Worm (Caenorhabditis elegans): ENCODE data around the gene glrx-5.
A peak's percentile ranks its signal among the peaks of the same experiment; 100 is the strongest.
"Not testable (repeated sequence)": the region's sequence is repeated elsewhere in the genome, so short reads cannot be mapped to it uniquely, and the experiment has no call there.

Gene glrx-5

ce11 chrIII:12388106-12388505, 14.4 kb upstream of the glrx-5 start:
- TF ChIP-seq sem-2 (GFP tag; optimal IDR thresholded peaks at IDR 0.05) = no peak
- no peak for TF ChIP-seq pha-4 (tag; optimal IDR thresholded peaks at IDR 0.05)
- no peak for TF ChIP-seq ces-1 (GFP tag; optimal IDR thresholded peaks at IDR 0.05)
- no peak for TF ChIP-seq nhr-76 (tag; optimal IDR thresholded peaks at IDR 0.05)
- no peak for TF ChIP-seq mls-2 (tag; optimal IDR thresholded peaks at IDR 0.05)
- no peak for TF ChIP-seq elt-3 (tag; optimal IDR thresholded peaks at IDR 0.05)
- no peak for TF ChIP-seq nhr-12 (tag; optimal IDR thresholded peaks at IDR 0.05)
- no peak for TF ChIP-seq bed-3 (GFP tag; optimal IDR thresholded peaks at IDR 0.05)
- TF ChIP-seq sptf-1 (tag; optimal IDR thresholded peaks at IDR 0.05) = no peak
- TF ChIP-seq blmp-1 (tag; optimal IDR thresholded peaks at IDR 0.05) = no peak
- no peak for TF ChIP-seq unc-120 (tag; optimal IDR thresholded peaks at IDR 0.05; ENCODE audit: poor library complexity, severe bottlenecking)
- no peak for TF ChIP-seq unc-39 (tag; optimal IDR thresholded peaks at IDR 0.05)
- TF ChIP-seq ztf-11 (tag; optimal IDR thresholded peaks at IDR 0.05) = no peak
- TF ChIP-seq zip-8 (tag; optimal IDR thresholded peaks at IDR 0.05) = no peak
- no peak for TF ChIP-seq cnd-1 (tag; optimal IDR thresholded peaks at IDR 0.05)

ce11 chrIII:12386597-12386996, 12.9 kb upstream of the glrx-5 start, which contains the start of gene Y49E10.30:
Gene Y49E10.30, plus strand, starts transcription at chrIII:12386897.
- TF ChIP-seq ceh-83 (GFP tag; optimal IDR thresholded peaks at IDR 0.05); unc-39 (tag; optimal IDR thresholded peaks at IDR 0.05); unc-62 (GFP tag; optimal IDR thresholded peaks at IDR 0.05): not testable (repeated sequence)

ce11 chrIII:12383709-12384108, 10.1 kb upstream of the glrx-5 start, which contains the start of gene Y49E10.4:
Gene Y49E10.4, minus strand, starts transcription at chrIII:12383809.
- not testable (repeated sequence) for TF ChIP-seq zip-8, snpc-4, lsy-2 (tag; optimal IDR thresholded peaks at IDR 0.05)

- TF ChIP-seq elt-3 (tag; optimal IDR thresholded peaks at IDR 0.05) = no peak
- TF ChIP-seq nhr-237 (tag; optimal IDR thresholded peaks at IDR 0.05) = peak; percentile 38
- peak; percentile 29 for TF ChIP-seq lsy-2 (tag; optimal IDR thresholded peaks at IDR 0.05)
These were observed 3.6 kb upstream of the glrx-5 start, which contains the start of gene pph-4.2 for ce11 chrIII:12377198-12377662. Gene pph-4.2, minus strand, starts transcription at chrIII:12377248.

ce11 chrIII:12375614-12376013, 2.0 kb upstream of the glrx-5 start:
- TF ChIP-seq mep-1 (tag; optimal IDR thresholded peaks at IDR 0.05) (no peak), unc-62 (GFP tag; optimal IDR thresholded peaks at IDR 0.05) (no peak), ceh-83 (GFP tag; optimal IDR thresholded peaks at IDR 0.05) (no peak), unc-39 (tag; optimal IDR thresholded peaks at IDR 0.05) (no peak), mab-5 (tag; optimal IDR thresholded peaks at IDR 0.05) (no peak), snpc-4 (tag; optimal IDR thresholded peaks at IDR 0.05) (no peak), tbx-8 (GFP tag; optimal IDR thresholded peaks at IDR 0.05) (no peak), blmp-1 (tag; optimal IDR thresholded peaks at IDR 0.05) (no peak), sptf-1 (tag; optimal IDR thresholded peaks at IDR 0.05) (no peak), elt-1 (tag; optimal IDR thresholded peaks at IDR 0.05; ENCODE audit: borderline replicate concordance, insufficient read depth) (no peak), M03D4.4 (tag; optimal IDR thresholded peaks at IDR 0.05) (no peak), lsy-2 (tag; optimal IDR thresholded peaks at IDR 0.05) (no peak), sem-2 (GFP tag; optimal IDR thresholded peaks at IDR 0.05) (no peak), ztf-11 (tag; optimal IDR thresholded peaks at IDR 0.05) (no peak), nhr-28 (tag; optimal IDR thresholded peaks at IDR 0.05) (no peak), nhr-12 (tag; optimal IDR thresholded peaks at IDR 0.05) (no peak), lin-13 (tag; optimal IDR thresholded peaks at IDR 0.05) (no peak)

ce11 chrIII:12373306-12373705, 351 bp downstream of the glrx-5 start:
- TF ChIP-seq lin-13 (tag; optimal IDR thresholded peaks at IDR 0.05) (no peak), nhr-76 (tag; optimal IDR thresholded peaks at IDR 0.05) (no peak), M03D4.4 (tag; optimal IDR thresholded peaks at IDR 0.05) (no peak), unc-39 (tag; optimal IDR thresholded peaks at IDR 0.05) (no peak), pha-4 (tag; optimal IDR thresholded peaks at IDR 0.05) (no peak), nhr-237 (tag; optimal IDR thresholded peaks at IDR 0.05) (no peak), sem-2 (GFP tag; optimal IDR thresholded peaks at IDR 0.05) (no peak), bed-3 (GFP tag; optimal IDR thresholded peaks at IDR 0.05) (no peak), ceh-39 (tag; optimal IDR thresholded peaks at IDR 0.05) (no peak)
